Worm (Caenorhabditis elegans) whole organism, late embryonic: ENCODE results near the gene srj-15.

ENCODE experiments used
- C08G9.2 ChIP-seq: sonication (generic microtip); optimal IDR thresholded peaks from 2 replicates; lab custom pipeline; 2016; ENCODE audit warnings: mild to moderate bottlenecking, missing genetic modification characterization, moderate library complexity, missing compliant biosample characterization
- F13H6.1 ChIP-seq: sonication (generic microtip); optimal IDR thresholded peaks from 2 replicates; lab custom pipeline; 2016; ENCODE audit warnings: missing genetic modification characterization, missing compliant biosample characterization
- K02D7.2 ChIP-seq: sonication (generic microtip); optimal IDR thresholded peaks from 2 replicates; lab custom pipeline; 2017; ENCODE audit warnings: mild to moderate bottlenecking, missing genetic modification characterization, missing compliant biosample characterization
- K09A11.1 ChIP-seq: sonication (generic microtip); optimal IDR thresholded peaks from 2 replicates; lab custom pipeline; 2017; ENCODE audit warnings: antibody characterized with exemption, mild to moderate bottlenecking, missing genetic modification characterization, missing compliant biosample characterization; ENCODE audit not compliant: insufficient read depth
- T23F11.4 ChIP-seq: fragments of 200-800 bp; sonication (Bioruptor generic); optimal IDR thresholded peaks from 2 replicates; lab custom pipeline; 2018; ENCODE audit warnings: mild to moderate bottlenecking, missing genetic modification characterization, missing compliant biosample characterization
- Y22D7AL.16 ChIP-seq: sonication (generic microtip); optimal IDR thresholded peaks from 2 replicates; lab custom pipeline; 2016; ENCODE audit warnings: missing genetic modification characterization, missing compliant biosample characterization
- ahr-1 ChIP-seq: sonication (generic microtip); optimal IDR thresholded peaks from 2 replicates; lab custom pipeline; 2016; ENCODE audit warnings: missing genetic modification characterization, missing compliant biosample characterization
- ama-1 ChIP-seq: fragments of 150-350 bp; optimal IDR thresholded peaks from 2 replicates; lab custom pipeline; 2014
- ceh-19 ChIP-seq: fragments of 200-800 bp; sonication (Bioruptor generic); optimal IDR thresholded peaks from 2 replicates; lab custom pipeline; 2018; ENCODE audit warnings: mild to moderate bottlenecking, missing genetic modification characterization, missing compliant biosample characterization
- ceh-31 ChIP-seq: sonication (generic microtip); optimal IDR thresholded peaks from 2 replicates; lab custom pipeline; 2016; ENCODE audit warnings: missing genetic modification characterization, missing compliant biosample characterization
- ceh-45 ChIP-seq: fragments of 200-800 bp; sonication (Bioruptor generic); IDR thresholded peaks from 2 replicates; pipeline ENCODE4 v1.3.6; 2022; ENCODE audit warnings: missing genetic modification reagents, missing genetic modification characterization, missing compliant biosample characterization
- ceh-48 ChIP-seq: sonication (generic microtip); optimal IDR thresholded peaks from 2 replicates; lab custom pipeline; 2016; ENCODE audit warnings: missing genetic modification characterization, inconsistent platforms, missing compliant biosample characterization
- dmd-4 ChIP-seq: sonication (generic microtip); optimal IDR thresholded peaks from 2 replicates; lab custom pipeline; 2016; ENCODE audit warnings: borderline replicate concordance, missing genetic modification characterization, missing compliant biosample characterization
- dve-1 ChIP-seq: sonication (generic microtip); optimal IDR thresholded peaks from 2 replicates; lab custom pipeline; 2017; ENCODE audit warnings: antibody characterized with exemption, mild to moderate bottlenecking, missing genetic modification characterization, missing compliant biosample characterization
- elt-2 ChIP-seq: sonication (generic microtip); optimal IDR thresholded peaks from 2 replicates; lab custom pipeline; 2016; ENCODE audit warnings: missing genetic modification reagents, missing genetic modification characterization, missing compliant biosample characterization
- elt-4 ChIP-seq: sonication (generic microtip); optimal IDR thresholded peaks from 2 replicates; lab custom pipeline; 2016; ENCODE audit warnings: missing genetic modification characterization, missing compliant biosample characterization
- ets-4 ChIP-seq: sonication (generic microtip); optimal IDR thresholded peaks from 2 replicates; lab custom pipeline; 2016; ENCODE audit warnings: missing genetic modification characterization, missing compliant biosample characterization
- eyg-1 ChIP-seq: sonication (generic microtip); optimal IDR thresholded peaks from 2 replicates; lab custom pipeline; 2016; ENCODE audit warnings: missing genotype, missing genetic modification characterization, missing compliant biosample characterization
- fax-1 ChIP-seq: sonication (generic microtip); optimal IDR thresholded peaks from 2 replicates; lab custom pipeline; 2016; ENCODE audit warnings: missing genotype, missing genetic modification characterization, missing compliant biosample characterization
- fkh-10 ChIP-seq: fragments of 150-350 bp; optimal IDR thresholded peaks from 2 replicates; lab custom pipeline; 2014; ENCODE audit warnings: missing biosample characterization, missing genetic modification reagents, missing genetic modification characterization
- fkh-6 ChIP-seq: sonication (generic microtip); optimal IDR thresholded peaks from 2 replicates; lab custom pipeline; 2016; ENCODE audit warnings: missing genetic modification characterization, missing compliant biosample characterization
- hlh-13 ChIP-seq: fragments of 200-800 bp; sonication (Bioruptor generic); optimal IDR thresholded peaks from 2 replicates; lab custom pipeline; 2018; ENCODE audit warnings: mild to moderate bottlenecking, missing genetic modification characterization, missing compliant biosample characterization
- hlh-15 ChIP-seq: sonication (generic microtip); optimal IDR thresholded peaks from 2 replicates; lab custom pipeline; 2016; ENCODE audit warnings: missing genetic modification characterization, missing compliant biosample characterization
- lim-6 ChIP-seq: sonication (generic microtip); optimal IDR thresholded peaks from 2 replicates; lab custom pipeline; 2016; ENCODE audit warnings: missing genetic modification characterization, missing compliant biosample characterization
- mec-3 ChIP-seq: sonication (generic microtip); optimal IDR thresholded peaks from 2 replicates; lab custom pipeline; 2016; ENCODE audit warnings: borderline replicate concordance, missing genetic modification characterization, missing compliant biosample characterization
- nfya-1 ChIP-seq: sonication (generic microtip); optimal IDR thresholded peaks from 2 replicates; lab custom pipeline; 2017; ENCODE audit warnings: missing genetic modification characterization, mild to moderate bottlenecking, missing compliant biosample characterization, antibody characterized with exemption, moderate library complexity
- nhr-11 ChIP-seq: fragments of 150-350 bp; optimal IDR thresholded peaks from 2 replicates; lab custom pipeline; 2014; ENCODE audit warnings: missing biosample characterization, missing genetic modification characterization
- npax-4 ChIP-seq: sonication (generic microtip); optimal IDR thresholded peaks from 2 replicates; lab custom pipeline; 2016; ENCODE audit warnings: missing genetic modification characterization, missing compliant biosample characterization
- pag-3 ChIP-seq: sonication (generic microtip); optimal IDR thresholded peaks from 2 replicates; lab custom pipeline; 2016; ENCODE audit warnings: missing compliant biosample characterization, missing genetic modification characterization, borderline replicate concordance
- pqm-1 ChIP-seq: sonication (generic microtip); optimal IDR thresholded peaks from 2 replicates; lab custom pipeline; 2016; ENCODE audit warnings: missing genetic modification characterization, missing compliant biosample characterization
- ref-2 ChIP-seq: sonication (generic microtip); optimal IDR thresholded peaks from 2 replicates; lab custom pipeline; 2016; ENCODE audit warnings: missing genetic modification characterization, missing compliant biosample characterization
- sdc-2 ChIP-seq: sonication (generic microtip); optimal IDR thresholded peaks from 2 replicates; lab custom pipeline; 2016; ENCODE audit warnings: missing genotype, missing genetic modification characterization, missing compliant biosample characterization
- syd-9 ChIP-seq: sonication (generic microtip); optimal IDR thresholded peaks from 2 replicates; lab custom pipeline; 2016; ENCODE audit warnings: mild to moderate bottlenecking, missing genetic modification characterization, moderate library complexity, missing compliant biosample characterization
- tbx-2 ChIP-seq: sonication (generic microtip); optimal IDR thresholded peaks from 2 replicates; lab custom pipeline; 2016; ENCODE audit warnings: missing genetic modification characterization, missing compliant biosample characterization
- tbx-7 ChIP-seq: sonication (generic microtip); optimal IDR thresholded peaks from 2 replicates; lab custom pipeline; 2016; ENCODE audit warnings: missing genotype, missing genetic modification characterization, missing compliant biosample characterization
- unc-3 ChIP-seq, 2 experiments: fragments of 200-800 bp in 1 of 2; sonication (Bioruptor generic) in 1 of 2; sonication (generic microtip) in 1 of 2; conservative IDR thresholded peaks in 1 of 2; optimal IDR thresholded peaks in 1 of 2; 2 replicates each; pipeline versions ENCODE4 v1.3.6 to Lab custom; 2016 to 2022; ENCODE audit warnings: missing compliant biosample characterization in 2 of 2, missing genetic modification characterization in 2 of 2, missing genetic modification reagents in 1 of 2
- unc-55 ChIP-seq: sonication (generic microtip); optimal IDR thresholded peaks from 2 replicates; lab custom pipeline; 2017; ENCODE audit warnings: missing biosample characterization, missing genetic modification reagents, missing genetic modification characterization
- unc-86 ChIP-seq: sonication (generic microtip); optimal IDR thresholded peaks from 2 replicates; lab custom pipeline; 2016; ENCODE audit warnings: missing genetic modification characterization, missing compliant biosample characterization
- zip-5 ChIP-seq: sonication (generic microtip); optimal IDR thresholded peaks from 2 replicates; lab custom pipeline; 2016; ENCODE audit warnings: missing genetic modification characterization, missing compliant biosample characterization

Gene srj-15

DNA sequence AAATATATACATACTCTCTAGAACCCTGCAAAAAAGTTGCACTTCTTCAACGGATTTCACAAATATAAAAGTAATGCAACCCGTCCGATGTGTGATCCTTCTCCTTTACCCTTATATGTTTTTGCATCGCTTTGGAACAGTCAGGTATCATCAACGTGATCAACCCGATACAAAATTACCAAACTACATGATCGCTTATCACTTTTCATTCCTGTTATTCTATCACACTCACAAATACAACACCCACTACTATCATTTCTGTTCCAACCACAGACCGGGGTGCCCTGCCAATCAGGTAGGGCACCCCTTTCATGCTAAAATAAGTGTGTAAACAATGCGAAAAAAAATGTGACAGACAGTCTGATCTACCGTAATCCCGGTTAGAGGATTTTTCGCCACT is 2.3 kb upstream of the srj-15 start:
- TF ChIP-seq C08G9.2 (tag; lab: Kevin White, UChicago) (no peak), elt-2 (peak; percentile 9)

DNA sequence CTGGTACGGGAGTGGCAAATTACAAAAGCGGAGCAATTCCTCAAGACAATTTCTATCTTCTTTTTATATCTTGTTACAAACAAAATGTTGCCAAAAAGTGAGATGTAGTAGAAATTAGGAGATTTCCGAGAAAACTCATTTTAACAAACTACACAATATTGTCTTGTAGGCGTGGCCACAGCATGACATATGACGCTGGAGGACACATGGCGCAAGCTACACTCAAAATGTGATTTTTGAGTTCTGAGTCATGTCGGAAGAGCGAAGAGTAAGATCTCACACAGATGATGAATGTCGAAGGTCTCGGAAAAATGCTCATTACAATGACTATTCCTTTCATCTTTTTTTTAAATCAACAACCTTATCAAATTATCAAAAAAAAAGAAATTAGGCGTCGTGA is 3.3 kb downstream of the srj-15 start, which contains the start of gene Y40B10B.1:
Gene Y40B10B.1, minus strand, starts transcription at position 101 of the 400 bp plus-strand sequence.
- TF ChIP-seq pag-3, result no peak
- no peak for TF ChIP-seq unc-86 (tag; lab: Kevin White, UChicago)
- no peak for TF ChIP-seq C08G9.2 (tag; lab: Kevin White, UChicago)
- TF ChIP-seq K09A11.1 (tag; lab: Kevin White, UChicago), result no peak
- TF ChIP-seq unc-3 (GFP tag; conservative IDR thresholded peaks at IDR 0.05; lab: Robert Waterston, UW), result no peak
- no peak for TF ChIP-seq unc-3 (tag; optimal IDR thresholded peaks at IDR 0.05; lab: Kevin White, UChicago)
- no peak for TF ChIP-seq ceh-31 (tag; lab: Kevin White, UChicago)
- no peak for TF ChIP-seq hlh-13
- TF ChIP-seq T23F11.4 (GFP tag; lab: Kevin White, UChicago), result no peak
- no peak for TF ChIP-seq syd-9
- TF ChIP-seq hlh-15 (tag; lab: Kevin White, UChicago), result no peak
- no peak for TF ChIP-seq eyg-1 (tag; lab: Kevin White, UChicago)
- TF ChIP-seq nhr-11 (tag; lab: Kevin White, UChicago), result no peak
- TF ChIP-seq Y22D7AL.16 (tag; lab: Kevin White, UChicago), result no peak
- no peak for TF ChIP-seq ceh-45 (GFP tag; lab: Robert Waterston, UW)
- TF ChIP-seq dve-1 (tag; lab: Kevin White, UChicago), result no peak

ce11 chrV:1957110-1957509 is 7.6 kb downstream of the srj-15 start, which contains the start of gene fipr-25:
TSS of gene fipr-25 (plus strand) at chrV:1957410.
- TF ChIP-seq ref-2 (tag; lab: Kevin White, UChicago) (no peak), fax-1 (tag; lab: Kevin White, UChicago) (no peak), K02D7.2 (tag; lab: Kevin White, UChicago) (no peak), zip-5 (tag; lab: Kevin White, UChicago) (no peak), ets-4 (tag; lab: Kevin White, UChicago) (no peak), fkh-6 (tag; lab: Kevin White, UChicago) (no peak), unc-55 (GFP tag; lab: Kevin White, UChicago) (no peak), nhr-11 (tag; lab: Kevin White, UChicago) (no peak), tbx-7 (tag; lab: Kevin White, UChicago) (no peak), elt-4 (no peak), sdc-2 (tag; lab: Kevin White, UChicago) (no peak), Y22D7AL.16 (tag; lab: Kevin White, UChicago) (no peak), elt-2 (no peak), ama-1 (lab: Kevin White, UChicago) (no peak), mec-3 (tag; lab: Kevin White, UChicago) (no peak), pqm-1 (tag; lab: Kevin White, UChicago) (no peak), F13H6.1 (no peak), dmd-4 (tag; lab: Kevin White, UChicago) (no peak), pag-3 (no peak)

DNA sequence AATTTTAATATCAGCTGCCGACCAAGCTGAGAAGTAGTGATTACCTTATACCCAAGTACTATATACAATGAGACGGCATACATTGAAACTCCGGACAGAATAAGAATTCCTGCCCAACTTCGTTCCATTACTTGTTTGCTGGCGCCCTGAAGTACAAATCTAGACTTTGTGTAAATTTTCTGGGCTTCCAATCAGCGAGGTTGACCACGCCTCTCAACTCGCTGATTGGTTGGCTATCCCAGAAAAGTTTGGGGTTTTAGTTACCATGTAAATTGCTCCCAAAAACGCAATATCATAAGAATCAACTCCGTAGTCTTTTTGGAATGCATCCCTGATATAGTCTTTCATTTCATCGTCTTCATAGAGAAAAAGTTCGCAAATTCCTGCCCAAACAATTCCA is 9.5 kb downstream of the srj-15 start:
- TF ChIP-seq lim-6 (tag; lab: Kevin White, UChicago) (no peak), nfya-1 (tag; lab: Kevin White, UChicago) (peak; percentile 80)

ce11 chrV:1945875-1946274 is 18.8 kb downstream of the srj-15 start:
- TF ChIP-seq ref-2 (tag; lab: Kevin White, UChicago), result no peak
- TF ChIP-seq tbx-2, result no peak
- no peak for TF ChIP-seq lim-6 (tag; lab: Kevin White, UChicago)
- TF ChIP-seq ets-4 (tag; lab: Kevin White, UChicago), result no peak
- TF ChIP-seq npax-4, result no peak
- TF ChIP-seq F13H6.1, result no peak
- no peak for TF ChIP-seq pag-3
- no peak for TF ChIP-seq tbx-7 (tag; lab: Kevin White, UChicago)
- TF ChIP-seq fkh-10 (GFP tag; lab: Kevin White, UChicago), result no peak
- no peak for TF ChIP-seq ahr-1
- no peak for TF ChIP-seq ceh-48 (tag; lab: Kevin White, UChicago)
- no peak for TF ChIP-seq syd-9
- no peak for TF ChIP-seq ceh-19
